Worm (Caenorhabditis elegans) whole organism, young adult: Measurements from ENCODE around the gene fbxa-81.

Experiments
- B0019.2 ChIP-seq: fragments of 200-800 bp; sonication (Bioruptor generic); conservative IDR thresholded peaks from 2 replicates; pipeline ENCODE4 v1.3.6; 2022; ENCODE audit warnings: missing genetic modification reagents, missing genetic modification characterization, missing compliant biosample characterization
- B0035.1 ChIP-seq: sonication (generic microtip); optimal IDR thresholded peaks from 2 replicates; lab custom pipeline; 2016; ENCODE audit warnings: missing genetic modification characterization, mild to moderate bottlenecking, missing compliant biosample characterization, missing genotype, missing genetic modification reagents
- B0336.3 ChIP-seq: fragments of 200-800 bp; sonication (Bioruptor generic); IDR thresholded peaks from 2 replicates; pipeline ENCODE4 v1.3.6; 2022; ENCODE audit warnings: missing genetic modification characterization, missing compliant biosample characterization
- F10E7.11 ChIP-seq: sonication (generic microtip); optimal IDR thresholded peaks from 2 replicates; lab custom pipeline; 2017; ENCODE audit warnings: mild to moderate bottlenecking, missing genetic modification characterization, moderate library complexity, missing compliant biosample characterization
- F23B12.7 ChIP-seq: sonication (generic microtip); optimal IDR thresholded peaks from 2 replicates; lab custom pipeline; 2017; ENCODE audit warnings: missing genetic modification characterization, mild to moderate bottlenecking, missing compliant biosample characterization, antibody characterized with exemption, moderate library complexity; ENCODE audit not compliant: insufficient read depth
- F37B4.10 ChIP-seq: fragments of 200-800 bp; sonication (Bioruptor generic); IDR thresholded peaks from 2 replicates; pipeline ENCODE4 v1.3.6; 2022; ENCODE audit warnings: missing genetic modification characterization, missing compliant biosample characterization
- F49E8.2 ChIP-seq: sonication (generic microtip); optimal IDR thresholded peaks from 3 replicates; lab custom pipeline; 2017; ENCODE audit warnings: missing genetic modification characterization, mild to moderate bottlenecking, missing compliant biosample characterization, antibody characterized with exemption, moderate library complexity; ENCODE audit not compliant: insufficient read depth
- F57C9.4 ChIP-seq: sonication (generic microtip); optimal IDR thresholded peaks from 2 replicates; lab custom pipeline; 2017; ENCODE audit warnings: mild to moderate bottlenecking, missing genetic modification characterization, missing compliant biosample characterization
- K11D2.4 ChIP-seq: fragments of 200-800 bp; sonication (Bioruptor generic); IDR thresholded peaks from 2 replicates; pipeline ENCODE4 v1.3.6; 2022; ENCODE audit warnings: missing genetic modification reagents, missing genetic modification characterization, missing compliant biosample characterization
- T07F8.4 ChIP-seq: sonication (generic microtip); optimal IDR thresholded peaks from 2 replicates; lab custom pipeline; 2016; ENCODE audit warnings: mild to moderate bottlenecking, missing genetic modification characterization, moderate library complexity, missing compliant biosample characterization
- atf-7 ChIP-seq: sonication (generic microtip); optimal IDR thresholded peaks from 2 replicates; lab custom pipeline; 2017; ENCODE audit warnings: mild to moderate bottlenecking, missing genetic modification characterization, missing compliant biosample characterization
- attf-3 ChIP-seq: fragments of 200-800 bp; sonication (Bioruptor generic); conservative IDR thresholded peaks from 2 replicates; pipeline ENCODE4 v1.3.6; 2022; ENCODE audit warnings: missing genetic modification reagents, missing genetic modification characterization, missing compliant biosample characterization
- attf-5 ChIP-seq: fragments of 200-800 bp; sonication (Bioruptor generic); optimal IDR thresholded peaks from 2 replicates; lab custom pipeline; 2018; ENCODE audit warnings: mild to moderate bottlenecking, missing genetic modification characterization, missing compliant biosample characterization
- attf-6 ChIP-seq: fragments of 200-800 bp; sonication (Bioruptor generic); IDR thresholded peaks from 2 replicates; pipeline ENCODE4 v1.3.6; 2022; ENCODE audit warnings: missing genetic modification reagents, missing genetic modification characterization, missing compliant biosample characterization
- bed-1 ChIP-seq: fragments of 200-800 bp; sonication (Bioruptor generic); IDR thresholded peaks from 2 replicates; pipeline ENCODE4 v1.3.6; 2022; ENCODE audit warnings: missing genetic modification reagents, missing genetic modification characterization, missing compliant biosample characterization
- bed-2 ChIP-seq: fragments of 200-800 bp; sonication (Bioruptor generic); IDR thresholded peaks from 2 replicates; pipeline ENCODE4 v1.3.6; 2022; ENCODE audit warnings: missing genetic modification reagents, missing genetic modification characterization, missing compliant biosample characterization
- ccch-3 ChIP-seq: fragments of 200-800 bp; sonication (Bioruptor generic); optimal IDR thresholded peaks from 2 replicates; lab custom pipeline; 2018; ENCODE audit warnings: mild to moderate bottlenecking, missing genetic modification characterization, missing compliant biosample characterization
- cebp-2 ChIP-seq: fragments of 200-800 bp; sonication (Bioruptor generic); IDR thresholded peaks from 2 replicates; pipeline ENCODE4 v1.3.6; 2022; ENCODE audit warnings: missing genetic modification characterization, missing compliant biosample characterization
- ceh-100 ChIP-seq: fragments of 200-800 bp; sonication (Bioruptor generic); IDR thresholded peaks from 2 replicates; pipeline ENCODE4 v1.3.6; 2022; ENCODE audit warnings: missing genetic modification reagents, missing genetic modification characterization, missing compliant biosample characterization
- ceh-27 ChIP-seq: fragments of 200-800 bp; sonication (Bioruptor generic); optimal IDR thresholded peaks from 2 replicates; lab custom pipeline; 2018; ENCODE audit warnings: mild to moderate bottlenecking, missing genetic modification characterization, moderate library complexity, missing compliant biosample characterization
- ceh-79 ChIP-seq: sonication (generic microtip); optimal IDR thresholded peaks from 2 replicates; lab custom pipeline; 2017; ENCODE audit warnings: mild to moderate bottlenecking, missing genetic modification characterization, missing compliant biosample characterization
- chd-7 ChIP-seq: sonication (generic microtip); optimal IDR thresholded peaks from 2 replicates; lab custom pipeline; 2016; ENCODE audit warnings: mild to moderate bottlenecking, missing genetic modification characterization, moderate library complexity, missing compliant biosample characterization
- die-1 ChIP-seq: sonication (generic microtip); optimal IDR thresholded peaks from 2 replicates; lab custom pipeline; 2016; ENCODE audit warnings: missing genotype, mild to moderate bottlenecking, missing genetic modification characterization, missing compliant biosample characterization
- dpff-1 ChIP-seq: sonication (generic microtip); optimal IDR thresholded peaks from 2 replicates; lab custom pipeline; 2017; ENCODE audit warnings: mild to moderate bottlenecking, missing genetic modification characterization, missing compliant biosample characterization
- egl-44 ChIP-seq: fragments of 200-800 bp; sonication (Bioruptor generic); IDR thresholded peaks from 2 replicates; pipeline ENCODE4 v1.3.6; 2022; ENCODE audit warnings: missing genetic modification reagents, missing genetic modification characterization, missing compliant biosample characterization
- egrh-3 ChIP-seq: fragments of 200-800 bp; sonication (Bioruptor generic); IDR thresholded peaks from 2 replicates; pipeline ENCODE4 v1.3.6; 2022; ENCODE audit warnings: missing genetic modification reagents, missing genetic modification characterization, missing compliant biosample characterization
- gei-17 ChIP-seq: fragments of 200-800 bp; sonication (Bioruptor generic); optimal IDR thresholded peaks from 2 replicates; lab custom pipeline; 2018; ENCODE audit warnings: mild to moderate bottlenecking, missing genetic modification characterization, missing compliant biosample characterization
- hlh-12 ChIP-seq: sonication (generic microtip); optimal IDR thresholded peaks from 2 replicates; lab custom pipeline; 2016; ENCODE audit warnings: missing genetic modification characterization, missing compliant biosample characterization
- hlh-26 ChIP-seq: fragments of 200-800 bp; sonication (Bioruptor generic); conservative IDR thresholded peaks from 2 replicates; pipeline ENCODE4 v1.3.6; 2022; ENCODE audit warnings: missing genetic modification reagents, missing genetic modification characterization, missing compliant biosample characterization
- hmg-1.2 ChIP-seq: fragments of 200-800 bp; sonication (Bioruptor generic); IDR thresholded peaks from 2 replicates; pipeline ENCODE4 v1.3.6; 2022; ENCODE audit warnings: missing genetic modification reagents, missing genetic modification characterization, missing compliant biosample characterization
- lag-1 ChIP-seq: fragments of 200-800 bp; sonication (Bioruptor generic); IDR thresholded peaks from 2 replicates; pipeline ENCODE4 v1.3.6; 2022; ENCODE audit warnings: missing genetic modification reagents, missing genetic modification characterization, missing compliant biosample characterization
- let-607 ChIP-seq, 2 experiments: fragments of 200-800 bp in 1 of 2; sonication (Bioruptor generic) in 1 of 2; sonication (generic microtip) in 1 of 2; optimal IDR thresholded peaks; 2 replicates each; lab custom pipeline; 2016 to 2018; ENCODE audit warnings: mild to moderate bottlenecking in 2 of 2, missing compliant biosample characterization in 2 of 2, missing genetic modification characterization in 2 of 2, moderate library complexity in 2 of 2, missing genotype in 1 of 2
- lin-40 ChIP-seq: sonication (generic microtip); optimal IDR thresholded peaks from 2 replicates; lab custom pipeline; 2016; ENCODE audit warnings: missing genetic modification characterization, mild to moderate bottlenecking, missing compliant biosample characterization, missing genotype, missing genetic modification reagents
- lin-54 ChIP-seq: fragments of 200-800 bp; sonication (Bioruptor generic); optimal IDR thresholded peaks from 2 replicates; lab custom pipeline; 2018; ENCODE audit warnings: mild to moderate bottlenecking, missing genetic modification characterization, missing compliant biosample characterization
- lsy-27 ChIP-seq: sonication (generic microtip); optimal IDR thresholded peaks from 2 replicates; lab custom pipeline; 2017; ENCODE audit warnings: missing genetic modification characterization, mild to moderate bottlenecking, missing compliant biosample characterization, antibody characterized with exemption, missing genotype, borderline replicate concordance; ENCODE audit not compliant: insufficient read depth
- mes-4 ChIP-seq: sonication (generic microtip); optimal IDR thresholded peaks from 2 replicates; lab custom pipeline; 2016; ENCODE audit warnings: missing genotype, missing genetic modification characterization, missing compliant biosample characterization
- nfya-1 ChIP-seq: sonication (generic microtip); optimal IDR thresholded peaks from 2 replicates; lab custom pipeline; 2017; ENCODE audit warnings: antibody characterized with exemption, missing compliant biosample characterization, missing genetic modification characterization, borderline replicate concordance; ENCODE audit not compliant: insufficient read depth
- nhr-179 ChIP-seq: sonication (generic microtip); optimal IDR thresholded peaks from 2 replicates; lab custom pipeline; 2016; ENCODE audit warnings: mild to moderate bottlenecking, missing genetic modification characterization, missing compliant biosample characterization
- rpc-1 ChIP-seq, 2 experiments: fragments of 150-350 bp in 1 of 2; sonication (generic microtip) in 1 of 2; optimal IDR thresholded peaks; 2 replicates each; lab custom pipeline; 2014 to 2018; ENCODE audit warnings: missing biosample characterization in 1 of 2, missing genetic modification characterization in 1 of 2, missing genetic modification reagents in 1 of 2, missing genotype in 1 of 2
- snpc-3.4 ChIP-seq: sonication (generic microtip); optimal IDR thresholded peaks from 2 replicates; lab custom pipeline; 2017; ENCODE audit warnings: missing genetic modification characterization, mild to moderate bottlenecking, missing compliant biosample characterization, antibody characterized with exemption, moderate library complexity, missing genotype, missing genetic modification reagents
- unc-130 ChIP-seq: sonication (generic microtip); optimal IDR thresholded peaks from 2 replicates; lab custom pipeline; 2016; ENCODE audit warnings: missing genetic modification reagents, missing genetic modification characterization, missing compliant biosample characterization
- unc-62 ChIP-seq: fragments of 150-350 bp; optimal IDR thresholded peaks from 2 replicates; lab custom pipeline; 2014; ENCODE audit warnings: missing biosample characterization, missing genetic modification reagents, missing genetic modification characterization
- zim-3 ChIP-seq: sonication (generic microtip); optimal IDR thresholded peaks from 2 replicates; lab custom pipeline; 2017; ENCODE audit warnings: mild to moderate bottlenecking, missing genetic modification characterization, moderate library complexity, missing compliant biosample characterization
- ztf-18 ChIP-seq: sonication (generic microtip); optimal IDR thresholded peaks from 2 replicates; lab custom pipeline; 2016; ENCODE audit warnings: missing genotype, mild to moderate bottlenecking, missing genetic modification characterization, missing compliant biosample characterization
- ztf-22 ChIP-seq: fragments of 200-800 bp; sonication (Bioruptor generic); optimal IDR thresholded peaks from 2 replicates; lab custom pipeline; 2018; ENCODE audit warnings: mild to moderate bottlenecking, missing genetic modification characterization, moderate library complexity, missing compliant biosample characterization
- ztf-25 ChIP-seq: fragments of 200-800 bp; sonication (Bioruptor generic); IDR thresholded peaks from 2 replicates; pipeline ENCODE4 v1.3.6; 2022; ENCODE audit warnings: missing genetic modification reagents, missing genetic modification characterization, missing compliant biosample characterization
- ztf-28 ChIP-seq: fragments of 200-800 bp; sonication (Bioruptor generic); IDR thresholded peaks from 2 replicates; pipeline ENCODE4 v1.3.6; 2022; ENCODE audit warnings: missing genetic modification reagents, missing genetic modification characterization, missing compliant biosample characterization
- ztf-3 ChIP-seq: fragments of 200-800 bp; sonication (Bioruptor generic); optimal IDR thresholded peaks from 2 replicates; lab custom pipeline; 2018; ENCODE audit warnings: mild to moderate bottlenecking, missing genetic modification characterization, missing compliant biosample characterization

The fbxa-81 gene

DNA sequence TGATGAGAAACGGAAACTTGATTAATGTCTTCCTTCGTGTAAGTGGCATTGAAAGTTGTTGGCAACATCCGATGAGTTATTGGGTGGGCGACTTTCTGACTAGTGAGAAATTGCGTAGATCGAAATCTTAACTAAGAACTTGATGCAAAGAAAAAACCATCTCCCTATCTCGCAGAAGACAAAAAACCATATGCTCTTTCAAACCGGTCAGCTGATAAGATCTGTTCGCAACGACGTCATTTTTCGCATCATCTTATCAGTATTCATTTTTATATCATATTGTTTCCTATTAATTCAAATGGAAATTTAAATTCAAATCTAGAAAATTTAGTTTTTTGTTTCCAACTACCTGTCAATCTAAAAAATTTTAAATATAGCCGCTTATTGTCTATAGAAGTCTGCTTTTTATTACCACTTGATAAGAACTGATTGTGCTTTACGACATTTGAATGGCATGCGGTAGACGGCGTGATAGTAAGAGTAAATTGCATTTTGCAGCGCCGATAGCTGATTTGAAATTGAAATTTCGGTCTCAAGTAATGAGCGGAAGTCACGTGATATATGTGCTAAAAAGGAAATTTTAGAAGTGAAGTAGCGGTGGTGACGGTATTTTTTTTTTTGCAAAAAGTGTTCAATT lies 41.4 kb downstream of the fbxa-81 start (continued):
- TF ChIP-seq dpff-1 (tag; lab: Kevin White, UChicago): no peak
- no peak for TF ChIP-seq F57C9.4
- no peak for TF ChIP-seq bed-2
- peak; percentile 69 for TF ChIP-seq lin-40 (tag; lab: Kevin White, UChicago)
- no peak for TF ChIP-seq B0019.2 (GFP tag; lab: Robert Waterston, UW)
- no peak for TF ChIP-seq F37B4.10 (GFP tag; lab: Robert Waterston, UW)
- TF ChIP-seq lsy-27 (tag; lab: Kevin White, UChicago): no peak
- TF ChIP-seq unc-62 (GFP tag; lab: Kevin White, UChicago): no peak
- no peak for TF ChIP-seq F49E8.2 (tag; lab: Kevin White, UChicago)
- no peak for TF ChIP-seq hlh-12 (tag; lab: Kevin White, UChicago)
- TF ChIP-seq ceh-79 (tag; lab: Kevin White, UChicago): no peak
- no peak for TF ChIP-seq attf-6 (GFP tag; lab: Robert Waterston, UW)
- TF ChIP-seq ztf-3 (GFP tag; lab: Kevin White, UChicago): no peak
- TF ChIP-seq snpc-3.4: no peak
- TF ChIP-seq nhr-179 (tag; lab: Kevin White, UChicago): no peak
- no peak for TF ChIP-seq hlh-26 (GFP tag; lab: Robert Waterston, UW)
- no peak for TF ChIP-seq die-1 (tag; lab: Kevin White, UChicago)
- no peak for TF ChIP-seq attf-5 (GFP tag; lab: Kevin White, UChicago)
- no peak for TF ChIP-seq attf-3 (GFP tag; lab: Robert Waterston, UW)
- TF ChIP-seq lag-1 (GFP tag; lab: Robert Waterston, UW): no peak
- no peak for TF ChIP-seq ccch-3
- no peak for TF ChIP-seq egl-44 (GFP tag; lab: Robert Waterston, UW)
- TF ChIP-seq hmg-1.2 (GFP tag; lab: Robert Waterston, UW): no peak
- no peak for TF ChIP-seq unc-130 (GFP tag; lab: Kevin White, UChicago)
- no peak for TF ChIP-seq lin-54 (GFP tag; lab: Kevin White, UChicago)
- no peak for TF ChIP-seq cebp-2
- TF ChIP-seq nfya-1 (tag; lab: Kevin White, UChicago): no peak
- no peak for TF ChIP-seq ceh-27 (GFP tag; lab: Kevin White, UChicago)
- peak in 1 of 2 experiments; percentile 88 for TF ChIP-seq let-607 (tag; optimal IDR thresholded peaks at IDR 0.05; lab: Kevin White, UChicago)
- no peak for TF ChIP-seq ztf-25 (GFP tag; lab: Robert Waterston, UW)
- TF ChIP-seq mes-4 (tag; lab: Kevin White, UChicago): no peak
- TF ChIP-seq bed-1 (GFP tag; lab: Robert Waterston, UW): no peak
- no peak for TF ChIP-seq F10E7.11 (tag; lab: Kevin White, UChicago)
- TF ChIP-seq K11D2.4 (GFP tag; lab: Robert Waterston, UW): no peak
- no peak for TF ChIP-seq B0035.1 (tag; lab: Kevin White, UChicago)
- TF ChIP-seq ztf-22 (GFP tag; lab: Kevin White, UChicago): peak; percentile 89
- no peak for TF ChIP-seq ztf-28 (GFP tag; lab: Robert Waterston, UW)
- TF ChIP-seq rpc-1 (optimal IDR thresholded peaks at IDR 0.05; lab: Kevin White, UChicago): no peak
- TF ChIP-seq rpc-1 (tag; optimal IDR thresholded peaks at IDR 0.05; lab: Kevin White, UChicago): no peak
- peak; percentile 51; the same call in 1 of the 2 replicates for TF ChIP-seq B0336.3 (GFP tag; lab: Robert Waterston, UW)
- TF ChIP-seq gei-17: peak; percentile 19
- TF ChIP-seq egrh-3 (GFP tag; lab: Robert Waterston, UW): no peak
- TF ChIP-seq F23B12.7 (tag; lab: Kevin White, UChicago): no peak
- TF ChIP-seq T07F8.4: no peak
- peak; percentile 92 for TF ChIP-seq atf-7 (tag; lab: Kevin White, UChicago)
- no peak for TF ChIP-seq ceh-100 (GFP tag; lab: Robert Waterston, UW)
- TF ChIP-seq ztf-18 (tag; lab: Kevin White, UChicago): no peak
- TF ChIP-seq chd-7: peak; percentile 69
- TF ChIP-seq zim-3 (tag; lab: Kevin White, UChicago): no peak
